Worm (Caenorhabditis elegans): ENCODE measurements around the gene lgc-43.

DNA sequence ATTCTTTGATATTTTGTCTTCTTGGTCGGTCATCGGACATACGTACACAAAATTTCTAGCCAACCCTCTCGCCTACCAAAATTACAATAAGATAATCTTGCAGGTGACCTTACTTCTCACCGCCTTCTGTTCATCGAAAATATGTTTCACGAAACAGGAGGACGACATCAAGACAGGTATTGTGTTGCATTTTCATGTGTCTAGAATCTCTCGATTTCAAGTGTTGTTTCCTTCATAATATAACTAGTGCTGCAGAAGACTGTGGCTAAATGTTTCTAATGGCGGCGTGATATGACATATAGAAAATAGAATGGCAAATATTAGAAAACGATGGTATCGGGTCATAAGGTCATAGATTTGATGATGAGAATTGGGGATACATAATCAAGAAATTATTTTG lies 38.6 kb downstream of the lgc-43 start:
- no peak for TF ChIP-seq mml-1 (tag; optimal IDR thresholded peaks at IDR 0.05)
- no peak for TF ChIP-seq mdl-1 (tag; optimal IDR thresholded peaks at IDR 0.05)
- TF ChIP-seq ztf-4 (tag; optimal IDR thresholded peaks at IDR 0.05), result no peak
- TF ChIP-seq ceh-16 (tag; optimal IDR thresholded peaks at IDR 0.05), result no peak
